Fruit fly (Drosophila melanogaster) whole organism, pupa: ENCODE measurements around the gene GstD8.
A peak's percentile ranks its signal among the peaks of the same experiment; 100 is the strongest.

ENCODE experiments used
- CG10348 ChIP-seq: fragments of 200-800 bp; sonication (Bioruptor generic); IDR thresholded peaks from 2 replicates; pipeline ENCODE4 v1.3.6; 2022; ENCODE audit warnings: missing biosample characterization, missing genetic modification characterization
- CG12605 ChIP-seq: fragments of 200-800 bp; sonication (Bioruptor generic); IDR thresholded peaks from 2 replicates; pipeline ENCODE4 v1.3.6; 2022; ENCODE audit warnings: missing biosample characterization, missing genetic modification characterization
- CG13204 ChIP-seq: fragments of 200-800 bp; sonication (Bioruptor generic); optimal IDR thresholded peaks from 2 replicates; lab custom pipeline; 2018; ENCODE audit warnings: missing biosample characterization, mild to moderate bottlenecking, missing genetic modification characterization, moderate library complexity
- CG32121 ChIP-seq: fragments of 200-800 bp; sonication (Bioruptor generic); IDR thresholded peaks from 2 replicates; pipeline ENCODE4 v1.3.6; 2022; ENCODE audit warnings: missing biosample characterization, missing genetic modification characterization
- CG8159 ChIP-seq: fragments of 200-800 bp; sonication (Bioruptor generic); optimal IDR thresholded peaks from 3 replicates; lab custom pipeline; 2018; ENCODE audit warnings: missing biosample characterization, mild to moderate bottlenecking, missing genetic modification characterization, moderate library complexity
- CG9948 ChIP-seq: fragments of 200-800 bp; sonication (Bioruptor generic); optimal IDR thresholded peaks from 2 replicates; lab custom pipeline; 2018; ENCODE audit warnings: missing biosample characterization, mild to moderate bottlenecking, missing genetic modification characterization, moderate library complexity
- EcR ChIP-seq: fragments of 200-800 bp; sonication (Bioruptor generic); optimal IDR thresholded peaks from 3 replicates; lab custom pipeline; 2019; ENCODE audit warnings: missing biosample characterization, missing genetic modification characterization, mild to moderate bottlenecking, moderate library complexity, missing genetic modification reagents
- Pif1A ChIP-seq: fragments of 200-800 bp; sonication (Bioruptor generic); optimal IDR thresholded peaks from 3 replicates; lab custom pipeline; 2016; ENCODE audit warnings: missing biosample characterization, missing genetic modification characterization
- Pif1B ChIP-seq: fragments of 200-800 bp; sonication (Bioruptor generic); optimal IDR thresholded peaks from 3 replicates; lab custom pipeline; 2016; ENCODE audit warnings: missing biosample characterization, missing genetic modification characterization
- Snoo ChIP-seq: fragments of 200-800 bp; sonication (Bioruptor generic); optimal IDR thresholded peaks from 3 replicates; lab custom pipeline; 2017; ENCODE audit warnings: missing biosample characterization, mild to moderate bottlenecking, missing genetic modification characterization, inconsistent platforms
- gl ChIP-seq: fragments of 200-800 bp; sonication (Bioruptor generic); optimal IDR thresholded peaks from 2 replicates; lab custom pipeline; 2018; ENCODE audit warnings: missing biosample characterization, mild to moderate bottlenecking, missing genetic modification characterization
- rn ChIP-seq: fragments of 200-800 bp; sonication (Bioruptor generic); IDR thresholded peaks from 2 replicates; pipeline ENCODE4 v1.3.6; 2022; ENCODE audit warnings: missing biosample characterization, missing genetic modification characterization

- TF ChIP-seq gl (tag; lab: Kevin White, UChicago) (no peak), CG32121 (GFP tag; lab: Robert Waterston, UW) (no peak), rn (no peak), CG12605 (peak; percentile 10; the same call in 1 of the 2 replicates), Pif1B (no peak), Snoo (tag; lab: Kevin White, UChicago) (no peak), CG8159 (tag; lab: Kevin White, UChicago) (no peak), CG10348 (GFP tag; lab: Robert Waterston, UW) (no peak), EcR (GFP tag; lab: Kevin White, UChicago) (peak; percentile 84), Pif1A (GFP tag; lab: Kevin White, UChicago) (no peak), CG9948 (no peak), CG13204 (GFP tag; lab: Kevin White, UChicago) (no peak)
These were observed 9.2 kb upstream of the GstD8 start for dm6 chr3R:12370643-12370995.
